Worm (Caenorhabditis elegans): ENCODE results near the gene clec-243.

DNA sequence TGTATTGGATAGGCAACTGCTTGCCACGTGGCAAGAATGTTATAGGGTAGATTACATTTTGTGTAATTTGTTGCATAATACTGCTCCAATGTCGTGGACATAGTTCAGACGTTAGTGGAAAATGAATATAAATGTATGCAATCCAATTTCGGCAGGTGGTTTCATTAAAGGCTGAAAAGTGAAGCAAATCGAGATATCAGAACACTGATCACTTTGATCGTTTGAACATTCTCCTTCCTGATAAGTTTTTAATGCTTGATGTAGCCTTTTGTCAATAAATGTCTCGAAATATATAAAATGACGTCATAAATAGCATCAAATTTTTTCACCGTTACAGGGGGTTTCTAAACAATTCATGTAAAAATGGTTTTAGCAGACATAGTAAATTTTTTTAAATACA, 28.5 kb downstream of the clec-243 start, which contains the start of gene srh-109:
- TF ChIP-seq dmd-9 (GFP tag; IDR thresholded peaks at IDR 0.05) (no peak), F49E8.2 (tag; optimal IDR thresholded peaks at IDR 0.05; ENCODE audit: borderline replicate concordance) (no peak), lin-15B (tag; optimal IDR thresholded peaks at IDR 0.05) (no peak)

Measured in whole organism, L4 larva.